Worm (Caenorhabditis elegans) whole organism, L1 larva: ENCODE data around the gene F14F9.8.
A peak's percentile ranks its signal among the peaks of the same experiment; 100 is the strongest.

ENCODE experiments used
- C16A3.4 ChIP-seq: fragments of 150-350 bp; optimal IDR thresholded peaks from 2 replicates; lab custom pipeline; 2014; ENCODE audit warnings: missing biosample characterization, missing genetic modification characterization
- C34B4.2 ChIP-seq: sonication (generic microtip); optimal IDR thresholded peaks from 2 replicates; lab custom pipeline; 2017; ENCODE audit warnings: mild to moderate bottlenecking, missing genetic modification characterization, missing compliant biosample characterization
- F16B12.6 ChIP-seq: fragments of 150-350 bp; optimal IDR thresholded peaks from 2 replicates; lab custom pipeline; 2014; ENCODE audit warnings: missing biosample characterization, missing genetic modification characterization
- alr-1 ChIP-seq: fragments of 200-800 bp; sonication (Bioruptor generic); optimal IDR thresholded peaks from 2 replicates; lab custom pipeline; 2018; ENCODE audit warnings: borderline replicate concordance, mild to moderate bottlenecking, missing genetic modification characterization, missing compliant biosample characterization
- ama-1 ChIP-seq: fragments of 150-350 bp; optimal IDR thresholded peaks from 2 replicates; lab custom pipeline; 2014
- blmp-1 ChIP-seq: fragments of 150-350 bp; optimal IDR thresholded peaks from 2 replicates; lab custom pipeline; 2014; ENCODE audit warnings: missing biosample characterization, missing genetic modification characterization
- ceh-8 ChIP-seq: fragments of 200-800 bp; sonication (Bioruptor generic); optimal IDR thresholded peaks from 2 replicates; lab custom pipeline; 2018; ENCODE audit warnings: mild to moderate bottlenecking, missing genetic modification characterization, moderate library complexity, missing compliant biosample characterization
- ceh-82 ChIP-seq, 3 experiments: fragments of 150-350 bp in 1 of 3; sonication (generic microtip) in 2 of 3; optimal IDR thresholded peaks; 2 replicates each; lab custom pipeline; 2014 to 2017; ENCODE audit warnings: missing biosample characterization in 3 of 3, missing genetic modification characterization in 3 of 3
- dpl-1 ChIP-seq, 3 experiments: fragments of 150-350 bp in 2 of 3; sonication (generic microtip) in 1 of 3; optimal IDR thresholded peaks; 2 replicates each; lab custom pipeline; 2014 to 2017; ENCODE audit warnings: missing biosample characterization in 3 of 3, missing genetic modification characterization in 3 of 3, missing genetic modification reagents in 3 of 3
- dsc-1 ChIP-seq: sonication (generic microtip); optimal IDR thresholded peaks from 2 replicates; lab custom pipeline; 2016; ENCODE audit warnings: mild to moderate bottlenecking, missing genetic modification characterization, missing compliant biosample characterization
- efl-1 ChIP-seq, 4 experiments: fragments of 150-350 bp; optimal IDR thresholded peaks in 3 of 4; peaks in 1 of 4; 1 replicate in 1 of 4; 2 replicates in 3 of 4; lab custom pipeline; 2014; ENCODE audit warnings: missing biosample characterization in 2 of 4, missing genetic modification characterization in 2 of 4, missing genetic modification reagents in 2 of 4
- elt-2 ChIP-seq: sonication (generic microtip); optimal IDR thresholded peaks from 2 replicates; lab custom pipeline; 2016; ENCODE audit warnings: missing genetic modification characterization, mild to moderate bottlenecking, inconsistent platforms, missing compliant biosample characterization, missing genetic modification reagents
- elt-3 ChIP-seq, 6 experiments: fragments of 150-350 bp in 1 of 6; sonication (generic microtip); optimal IDR thresholded peaks; 2 replicates each; lab custom pipeline; 2017 to 2018; ENCODE audit warnings: missing biosample characterization in 6 of 6, missing genetic modification characterization in 6 of 6, inconsistent platforms in 1 of 6
- fos-1 ChIP-seq: fragments of 150-350 bp; optimal IDR thresholded peaks from 2 replicates; lab custom pipeline; 2014; ENCODE audit warnings: missing biosample characterization, missing genetic modification characterization
- hpl-2 ChIP-seq: fragments of 150-350 bp; optimal IDR thresholded peaks from 2 replicates; lab custom pipeline; 2014; ENCODE audit warnings: missing biosample characterization, missing genetic modification reagents, missing genetic modification characterization
- irx-1 ChIP-seq: sonication (generic microtip); optimal IDR thresholded peaks from 2 replicates; lab custom pipeline; 2016; ENCODE audit warnings: missing genetic modification characterization, missing compliant biosample characterization
- isw-1 ChIP-seq: fragments of 200-800 bp; sonication (Bioruptor generic); IDR thresholded peaks from 2 replicates; pipeline ENCODE4 v1.3.6; 2022; ENCODE audit warnings: missing genetic modification characterization, missing compliant biosample characterization
- jun-1 ChIP-seq: fragments of 150-350 bp; optimal IDR thresholded peaks from 2 replicates; lab custom pipeline; 2014; ENCODE audit warnings: missing biosample characterization, missing genetic modification reagents, missing genetic modification characterization
- lin-13 ChIP-seq: fragments of 150-350 bp; optimal IDR thresholded peaks from 2 replicates; lab custom pipeline; 2014; ENCODE audit warnings: missing biosample characterization, missing genetic modification reagents, missing genetic modification characterization
- lin-14 ChIP-seq: fragments of 200-800 bp; sonication (Bioruptor generic); optimal IDR thresholded peaks from 2 replicates; lab custom pipeline; 2018; ENCODE audit warnings: mild to moderate bottlenecking, missing genetic modification characterization, moderate library complexity, missing compliant biosample characterization
- lin-35 ChIP-seq, 2 experiments: fragments of 150-350 bp; optimal IDR thresholded peaks; 2 replicates each; lab custom pipeline; 2014; ENCODE audit warnings: missing biosample characterization in 2 of 2, missing genetic modification characterization in 2 of 2, missing genetic modification reagents in 2 of 2
- lin-39 ChIP-seq: fragments of 150-350 bp; optimal IDR thresholded peaks from 2 replicates; lab custom pipeline; 2014; ENCODE audit warnings: missing biosample characterization, missing genetic modification reagents, missing genetic modification characterization
- lir-3 ChIP-seq: sonication (generic microtip); optimal IDR thresholded peaks from 2 replicates; lab custom pipeline; 2016; ENCODE audit warnings: mild to moderate bottlenecking, missing genetic modification characterization, moderate library complexity, missing compliant biosample characterization; ENCODE audit not compliant: poor library complexity
- lsy-2 ChIP-seq, 2 experiments: fragments of 150-350 bp; optimal IDR thresholded peaks; 2 replicates each; lab custom pipeline; 2014; ENCODE audit warnings: missing biosample characterization in 2 of 2, missing genetic modification characterization in 2 of 2
- mdl-1 ChIP-seq, 2 experiments: fragments of 150-350 bp; optimal IDR thresholded peaks; 2 replicates each; lab custom pipeline; 2014 to 2017; ENCODE audit warnings: missing biosample characterization in 2 of 2, missing genetic modification characterization in 2 of 2, inconsistent platforms in 1 of 2
- mep-1 ChIP-seq: fragments of 150-350 bp; optimal IDR thresholded peaks from 2 replicates; lab custom pipeline; 2014; ENCODE audit warnings: missing biosample characterization, missing genetic modification characterization
- nhr-11 ChIP-seq: fragments of 150-350 bp; optimal IDR thresholded peaks from 2 replicates; lab custom pipeline; 2014; ENCODE audit warnings: missing biosample characterization, missing genetic modification characterization
- nhr-12 ChIP-seq: sonication (generic microtip); optimal IDR thresholded peaks from 2 replicates; lab custom pipeline; 2017; ENCODE audit warnings: missing biosample characterization, missing genetic modification characterization
- nhr-19 ChIP-seq: fragments of 200-800 bp; sonication (Bioruptor generic); conservative IDR thresholded peaks from 2 replicates; pipeline ENCODE4 v1.3.6; 2022; ENCODE audit warnings: missing genetic modification characterization, missing compliant biosample characterization
- nhr-20 ChIP-seq: sonication (generic microtip); optimal IDR thresholded peaks from 2 replicates; lab custom pipeline; 2016; ENCODE audit warnings: mild to moderate bottlenecking, missing genetic modification characterization, missing compliant biosample characterization
- nhr-237 ChIP-seq: fragments of 150-350 bp; optimal IDR thresholded peaks from 2 replicates; lab custom pipeline; 2014; ENCODE audit warnings: missing biosample characterization, missing genetic modification characterization
- nhr-47 ChIP-seq: sonication (generic microtip); optimal IDR thresholded peaks from 2 replicates; lab custom pipeline; 2016; ENCODE audit warnings: mild to moderate bottlenecking, missing genetic modification characterization, moderate library complexity, missing compliant biosample characterization
- nhr-71 ChIP-seq: sonication (generic microtip); optimal IDR thresholded peaks from 2 replicates; lab custom pipeline; 2016; ENCODE audit warnings: mild to moderate bottlenecking, missing genetic modification characterization, moderate library complexity, missing compliant biosample characterization
- nhr-76 ChIP-seq: sonication (generic microtip); optimal IDR thresholded peaks from 2 replicates; lab custom pipeline; 2017; ENCODE audit warnings: missing biosample characterization, missing genetic modification characterization
- nhr-85 ChIP-seq: sonication (generic microtip); peaks from one replicate; lab custom pipeline; 2016; ENCODE audit warnings: missing genetic modification characterization, inconsistent platforms, missing compliant biosample characterization
- nhr-90 ChIP-seq: sonication (generic microtip); optimal IDR thresholded peaks from 2 replicates; lab custom pipeline; 2016; ENCODE audit warnings: mild to moderate bottlenecking, missing genetic modification characterization, missing compliant biosample characterization; ENCODE audit not compliant: poor library complexity
- rnt-1 ChIP-seq: sonication (generic microtip); optimal IDR thresholded peaks from 2 replicates; lab custom pipeline; 2016; ENCODE audit warnings: mild to moderate bottlenecking, missing genetic modification characterization, moderate library complexity, missing compliant biosample characterization
- skn-1 ChIP-seq: fragments of 150-350 bp; optimal IDR thresholded peaks from 2 replicates; lab custom pipeline; 2014; ENCODE audit warnings: missing biosample characterization, missing genetic modification characterization
- snpc-4 ChIP-seq: fragments of 150-350 bp; optimal IDR thresholded peaks from 2 replicates; lab custom pipeline; 2014; ENCODE audit warnings: missing biosample characterization, missing genetic modification characterization
- snu-23 ChIP-seq: sonication (generic microtip); optimal IDR thresholded peaks from 2 replicates; lab custom pipeline; 2016; ENCODE audit warnings: missing genetic modification characterization, missing compliant biosample characterization
- sox-4 ChIP-seq: sonication (generic microtip); optimal IDR thresholded peaks from 2 replicates; lab custom pipeline; 2016; ENCODE audit warnings: missing genetic modification characterization, missing compliant biosample characterization
- sptf-1 ChIP-seq: fragments of 150-350 bp; optimal IDR thresholded peaks from 2 replicates; lab custom pipeline; 2014; ENCODE audit warnings: missing biosample characterization, missing genetic modification characterization
- swsn-7 ChIP-seq: sonication (generic microtip); optimal IDR thresholded peaks from 2 replicates; lab custom pipeline; 2016; ENCODE audit warnings: missing genetic modification characterization, missing compliant biosample characterization
- unc-130 ChIP-seq: fragments of 150-350 bp; optimal IDR thresholded peaks from 2 replicates; lab custom pipeline; 2017; ENCODE audit warnings: missing biosample characterization, missing genetic modification characterization, inconsistent platforms
- unc-30 ChIP-seq: sonication (generic microtip); optimal IDR thresholded peaks from 2 replicates; lab custom pipeline; 2017; ENCODE audit warnings: missing biosample characterization, missing genetic modification characterization
- unc-62 ChIP-seq: fragments of 150-350 bp; optimal IDR thresholded peaks from 2 replicates; lab custom pipeline; 2014; ENCODE audit warnings: missing biosample characterization, missing genetic modification reagents, missing genetic modification characterization
- vab-15 ChIP-seq: sonication (generic microtip); optimal IDR thresholded peaks from 2 replicates; lab custom pipeline; 2017; ENCODE audit warnings: missing genotype, mild to moderate bottlenecking, missing genetic modification characterization, missing compliant biosample characterization
- xbp-1 ChIP-seq: sonication (generic microtip); optimal IDR thresholded peaks from 2 replicates; lab custom pipeline; 2016; ENCODE audit warnings: missing genetic modification characterization, missing compliant biosample characterization
- zag-1 ChIP-seq: fragments of 150-350 bp; optimal IDR thresholded peaks from 2 replicates; lab custom pipeline; 2014; ENCODE audit warnings: missing biosample characterization, missing genetic modification characterization
- zip-4 ChIP-seq: fragments of 200-800 bp; sonication (Bioruptor generic); optimal IDR thresholded peaks from 2 replicates; lab custom pipeline; 2018; ENCODE audit warnings: mild to moderate bottlenecking, missing genetic modification characterization, moderate library complexity, missing compliant biosample characterization

The F14F9.8 gene

ce11 chrV:5130018-5130417 is at the start of gene F14F9.8:
Gene F14F9.8, plus strand, starts transcription at chrV:5130318.
- TF ChIP-seq isw-1 (no peak), unc-62 (GFP tag; lab: Kevin White, UChicago) (no peak), nhr-85 (tag; lab: Kevin White, UChicago) (peak; percentile 72), elt-2 (no peak), blmp-1 (tag; lab: Kevin White, UChicago) (peak; percentile 16)
- TF ChIP-seq, all 84 proteins: peak for 2

ce11 chrV:5080853-5081338 is 49.2 kb upstream of the F14F9.8 start, which contains the start of gene Y58A7A.3:
Gene Y58A7A.3, minus strand, starts transcription at chrV:5080903.
- TF ChIP-seq efl-1 (optimal IDR thresholded peaks at IDR 0.05; lab: Kevin White, UChicago) (peak; percentile 36 to 60), efl-1 (GFP tag; optimal IDR thresholded peaks at IDR 0.05 in 1 of 2; lab: Kevin White, UChicago) (peak in 1 of 2 experiments; percentile 39), lin-39 (no peak), nhr-20 (tag; lab: Kevin White, UChicago) (peak; percentile 11), hpl-2 (GFP tag; lab: Kevin White, UChicago) (peak; percentile 64), unc-62 (GFP tag; lab: Kevin White, UChicago) (no peak), nhr-85 (tag; lab: Kevin White, UChicago) (peak; percentile 52), nhr-11 (tag; lab: Kevin White, UChicago) (peak; percentile 22), elt-3 (tag; optimal IDR thresholded peaks at IDR 0.05; lab: Kevin White, UChicago) (peak in 2 of 6 experiments; percentile 57 to 60), C16A3.4 (tag; lab: Kevin White, UChicago) (peak; percentile 37), xbp-1 (tag; lab: Kevin White, UChicago) (no peak), mep-1 (peak; percentile 20), rnt-1 (tag; lab: Kevin White, UChicago) (peak; percentile 15), nhr-12 (tag; lab: Kevin White, UChicago) (no peak), unc-30 (tag; lab: Kevin White, UChicago) (no peak), swsn-7 (tag; lab: Kevin White, UChicago) (peak; percentile 31), sptf-1 (tag; lab: Kevin White, UChicago) (no peak), vab-15 (no peak), nhr-47 (peak; percentile 31), nhr-90 (peak; percentile 51), lin-13 (GFP tag; lab: Kevin White, UChicago) (no peak), lin-35 (GFP tag; optimal IDR thresholded peaks at IDR 0.05; lab: Kevin White, UChicago) (peak in 1 of 2 experiments; percentile 71), C34B4.2 (no peak), lsy-2 (tag; optimal IDR thresholded peaks at IDR 0.05; lab: Kevin White, UChicago) (peak; percentile 9 to 76), nhr-76 (tag; lab: Kevin White, UChicago) (no peak), sox-4 (tag; lab: Kevin White, UChicago) (no peak), ceh-82 (tag; optimal IDR thresholded peaks at IDR 0.05; lab: Kevin White, UChicago) (peak in 2 of 3 experiments; percentile 12 to 71), jun-1 (peak; percentile 35), nhr-71 (tag; lab: Kevin White, UChicago) (peak; percentile 63), zip-4 (GFP tag; lab: Kevin White, UChicago) (peak; percentile 96), nhr-19 (peak; percentile 19; the same call in 1 of the 2 replicates), F16B12.6 (tag; lab: Kevin White, UChicago) (peak; percentile 20), irx-1 (tag; lab: Kevin White, UChicago) (peak; percentile 31), lin-14 (GFP tag; lab: Kevin White, UChicago) (peak; percentile 77), dsc-1 (tag; lab: Kevin White, UChicago) (no peak), snu-23 (GFP tag; lab: Kevin White, UChicago) (peak; percentile 49), isw-1 (peak; percentile 35; the same call in 1 of the 2 replicates), ama-1 (lab: Kevin White, UChicago) (no peak), snpc-4 (no peak), skn-1 (tag; lab: Kevin White, UChicago) (peak; percentile 93), lir-3 (tag; lab: Kevin White, UChicago) (no peak), mdl-1 (tag; optimal IDR thresholded peaks at IDR 0.05; lab: Kevin White, UChicago) (peak in 1 of 2 experiments; percentile 67), alr-1 (tag; lab: Kevin White, UChicago) (no peak), zag-1 (tag; lab: Kevin White, UChicago) (no peak), unc-130 (tag; lab: Kevin White, UChicago) (no peak), fos-1 (tag; lab: Kevin White, UChicago) (peak; percentile 28), blmp-1 (tag; lab: Kevin White, UChicago) (peak; percentile 41), dpl-1 (GFP tag; optimal IDR thresholded peaks at IDR 0.05; lab: Kevin White, UChicago) (peak in 2 of 3 experiments; percentile 21 to 24), ceh-8 (no peak), nhr-237 (tag; lab: Kevin White, UChicago) (peak; percentile 61)
- TF ChIP-seq, all 84 proteins: peak for 30
